Fruit fly (Drosophila melanogaster): ENCODE measurements around the gene CG31300.
A peak's percentile ranks its signal among the peaks of the same experiment; 100 is the strongest.

CG31300 gene

dm6 chr3R:25265589-25266201 lies 17.7 kb upstream of the CG31300 start, which contains the start of the genes GlnRS and RIOK2 (continued):
- TF ChIP-seq Aef1 (GFP tag; IDR thresholded peaks at IDR 0.05) (no peak), CG12744 (GFP tag; optimal IDR thresholded peaks at IDR 0.05) (no peak), kah (GFP tag; optimal IDR thresholded peaks at IDR 0.05) (peak; percentile 44), dm (GFP tag; optimal IDR thresholded peaks at IDR 0.05) (peak; percentile 99), CG4404 (GFP tag; IDR thresholded peaks at IDR 0.05) (no peak), Camta (GFP tag; optimal IDR thresholded peaks at IDR 0.05) (no peak), ranshi (GFP tag; IDR thresholded peaks at IDR 0.05) (no peak), CG9609 (GFP tag; optimal IDR thresholded peaks at IDR 0.05) (peak; percentile 16), slou (GFP tag; optimal IDR thresholded peaks at IDR 0.05) (no peak), gsb-n (tag; optimal IDR thresholded peaks at IDR 0.05) (no peak), odd (GFP tag; optimal IDR thresholded peaks at IDR 0.05) (no peak), Xbp1 (GFP tag; optimal IDR thresholded peaks at IDR 0.05) (peak; percentile 20), CG8281 (tag; optimal IDR thresholded peaks at IDR 0.05) (no peak), unpg (GFP tag; optimal IDR thresholded peaks at IDR 0.05) (no peak), Poxn (GFP tag; IDR thresholded peaks at IDR 0.05) (no peak), D19B (GFP tag; optimal IDR thresholded peaks at IDR 0.05) (no peak), lbe (GFP tag; optimal IDR thresholded peaks at IDR 0.05) (no peak), NC2β (GFP tag; optimal IDR thresholded peaks at IDR 0.05) (peak; percentile 45), stc (GFP tag; IDR thresholded peaks at IDR 0.05) (no peak), CG10321 (GFP tag; IDR thresholded peaks at IDR 0.05) (no peak), jing (GFP tag; optimal IDR thresholded peaks at IDR 0.05) (no peak), eyg (GFP tag; optimal IDR thresholded peaks at IDR 0.05) (no peak), CG4328 (GFP tag; optimal IDR thresholded peaks at IDR 0.05) (no peak), tx (GFP tag; optimal IDR thresholded peaks at IDR 0.05) (no peak), jigr1 (GFP tag; IDR thresholded peaks at IDR 0.05) (no peak), nau (GFP tag; optimal IDR thresholded peaks at IDR 0.05) (no peak), Trl (optimal IDR thresholded peaks at IDR 0.05) (no peak), Trl (GFP tag; optimal IDR thresholded peaks at IDR 0.05) (no peak), MBD-R2 (GFP tag; IDR thresholded peaks at IDR 0.05) (peak; percentile 98), corto (GFP tag; optimal IDR thresholded peaks at IDR 0.05) (no peak), Atf6 (GFP tag; IDR thresholded peaks at IDR 0.05) (no peak), Elba2 (GFP tag; optimal IDR thresholded peaks at IDR 0.05) (no peak), fru (optimal IDR thresholded peaks at IDR 0.05) (no peak), chm (GFP tag; IDR thresholded peaks at IDR 0.05) (no peak), luna (GFP tag; optimal IDR thresholded peaks at IDR 0.05) (no peak), NfI (GFP tag; optimal IDR thresholded peaks at IDR 0.05) (no peak), shn (GFP tag; optimal IDR thresholded peaks at IDR 0.05) (no peak), hb (GFP tag; IDR thresholded peaks at IDR 0.05; ENCODE audit: partially characterized antibody) (peak; percentile 93), Sox102F (GFP tag; optimal IDR thresholded peaks at IDR 0.05) (no peak), gt (GFP tag; IDR thresholded peaks at IDR 0.05) (no peak), Dad (GFP tag; optimal IDR thresholded peaks at IDR 0.05) (no peak), Sin3A (optimal IDR thresholded peaks at IDR 0.05) (peak; percentile 78), CG6854 (GFP tag; optimal IDR thresholded peaks at IDR 0.05) (no peak), Oli (tag; optimal IDR thresholded peaks at IDR 0.05) (no peak), Gsc (GFP tag; IDR thresholded peaks at IDR 0.05) (no peak), CG12299 (tag; optimal IDR thresholded peaks at IDR 0.05) (peak; percentile 14), Fer1 (GFP tag; optimal IDR thresholded peaks at IDR 0.05) (no peak), stwl (tag; optimal IDR thresholded peaks at IDR 0.05) (peak; percentile 95), CG8388 (GFP tag; optimal IDR thresholded peaks at IDR 0.05) (no peak), Adf1 (GFP tag; IDR thresholded peaks at IDR 0.05) (no peak), CG13123 (GFP tag; optimal IDR thresholded peaks at IDR 0.05) (no peak), CG11093 (GFP tag; IDR thresholded peaks at IDR 0.05) (no peak), Xrp1 (GFP tag; IDR thresholded peaks at IDR 0.05) (0 out of 2 replicates have a peak, but pooled peaks have one; percentile 15)
